Worm (Caenorhabditis elegans) whole organism, midembryonic: ENCODE measurements around the gene zyx-1.

Source experiments
- T22C8.4 ChIP-seq: fragments of 200-800 bp; sonication (Bioruptor generic); IDR thresholded peaks from 2 replicates; pipeline ENCODE4 v1.3.6; 2022; ENCODE audit warnings: missing genetic modification characterization, missing compliant biosample characterization
- cog-1 ChIP-seq: sonication (generic microtip); optimal IDR thresholded peaks from 2 replicates; lab custom pipeline; 2016; ENCODE audit warnings: missing genetic modification characterization, missing compliant biosample characterization
- flt-1 ChIP-seq: fragments of 200-800 bp; sonication (Bioruptor generic); IDR thresholded peaks from 2 replicates; pipeline ENCODE4 v1.3.6; 2022; ENCODE audit warnings: missing genetic modification characterization, missing compliant biosample characterization
- klf-2 ChIP-seq: fragments of 200-800 bp; sonication (Bioruptor generic); conservative IDR thresholded peaks from 2 replicates; pipeline ENCODE4 v1.3.6; 2022; ENCODE audit warnings: missing genetic modification reagents, missing genetic modification characterization, missing compliant biosample characterization
- med-1 ChIP-seq: sonication (generic microtip); optimal IDR thresholded peaks from 2 replicates; lab custom pipeline; 2017; ENCODE audit warnings: missing genetic modification characterization, mild to moderate bottlenecking, missing compliant biosample characterization, antibody characterized with exemption, missing genetic modification reagents; ENCODE audit not compliant: insufficient read depth
- tab-1 ChIP-seq: fragments of 200-800 bp; sonication (Bioruptor generic); IDR thresholded peaks from 2 replicates; pipeline ENCODE4 v1.3.6; 2022; ENCODE audit warnings: missing genetic modification characterization, missing compliant biosample characterization
- ztf-23 ChIP-seq: fragments of 200-800 bp; sonication (Bioruptor generic); IDR thresholded peaks from 2 replicates; pipeline ENCODE4 v1.3.6; 2022; ENCODE audit warnings: missing genetic modification reagents, missing genetic modification characterization, missing compliant biosample characterization
- ztf-29 ChIP-seq: fragments of 200-800 bp; sonication (Bioruptor generic); IDR thresholded peaks from 2 replicates; pipeline ENCODE4 v1.3.6; 2022; ENCODE audit warnings: missing genetic modification reagents, missing genetic modification characterization, missing compliant biosample characterization

ce11 chrII:13073102-13073501 is 16.4 kb downstream of the zyx-1 start, which contains the start of gene F42G4.5:
- TF ChIP-seq med-1 (GFP tag; lab: Kevin White, UChicago) = no peak
- no peak for TF ChIP-seq flt-1 (GFP tag; lab: Robert Waterston, UW)
- TF ChIP-seq ztf-29 (GFP tag; lab: Robert Waterston, UW) = no peak
- no peak for TF ChIP-seq ztf-23
- TF ChIP-seq klf-2 (GFP tag; lab: Robert Waterston, UW) = no peak
- no peak for TF ChIP-seq T22C8.4 (GFP tag; lab: Robert Waterston, UW)
- no peak for TF ChIP-seq tab-1 (GFP tag; lab: Robert Waterston, UW)
- no peak for TF ChIP-seq cog-1 (tag; lab: Kevin White, UChicago)
